Worm (Caenorhabditis elegans) whole organism, L1 larva: Measurements from ENCODE around the gene C23G10.5.

Experiments
- C04F5.9 ChIP-seq: sonication (generic microtip); optimal IDR thresholded peaks from 2 replicates; lab custom pipeline; 2016; ENCODE audit warnings: missing genetic modification characterization, missing compliant biosample characterization
- ceh-88 ChIP-seq: fragments of 200-800 bp; sonication (Bioruptor generic); IDR thresholded peaks from 2 replicates; pipeline ENCODE4 v1.3.6; 2022; ENCODE audit warnings: missing genetic modification characterization, missing compliant biosample characterization
- elt-2 ChIP-seq: sonication (generic microtip); optimal IDR thresholded peaks from 2 replicates; lab custom pipeline; 2016; ENCODE audit warnings: missing genetic modification characterization, mild to moderate bottlenecking, inconsistent platforms, missing compliant biosample characterization, missing genetic modification reagents
- fkh-10 ChIP-seq: sonication (generic microtip); optimal IDR thresholded peaks from 2 replicates; lab custom pipeline; 2017; ENCODE audit warnings: missing biosample characterization, missing genetic modification reagents, missing genetic modification characterization
- lin-39 ChIP-seq: fragments of 150-350 bp; optimal IDR thresholded peaks from 2 replicates; lab custom pipeline; 2014; ENCODE audit warnings: missing biosample characterization, missing genetic modification reagents, missing genetic modification characterization
- mab-9 ChIP-seq: fragments of 200-800 bp; sonication (Bioruptor generic); IDR thresholded peaks from 2 replicates; pipeline ENCODE4 v1.3.6; 2022; ENCODE audit warnings: missing genetic modification reagents, missing genetic modification characterization, missing compliant biosample characterization
- nhr-28 ChIP-seq: fragments of 150-350 bp; optimal IDR thresholded peaks from 2 replicates; lab custom pipeline; 2014; ENCODE audit warnings: missing biosample characterization, missing genetic modification characterization
- nhr-47 ChIP-seq: sonication (generic microtip); optimal IDR thresholded peaks from 2 replicates; lab custom pipeline; 2016; ENCODE audit warnings: mild to moderate bottlenecking, missing genetic modification characterization, moderate library complexity, missing compliant biosample characterization
- nhr-85 ChIP-seq: sonication (generic microtip); peaks from one replicate; lab custom pipeline; 2016; ENCODE audit warnings: missing genetic modification characterization, inconsistent platforms, missing compliant biosample characterization
- pag-3 ChIP-seq: sonication (generic microtip); optimal IDR thresholded peaks from 2 replicates; lab custom pipeline; 2017; ENCODE audit warnings: missing genetic modification characterization, mild to moderate bottlenecking, missing compliant biosample characterization, antibody characterized with exemption, borderline replicate concordance; ENCODE audit not compliant: insufficient read depth
- snpc-4 ChIP-seq: fragments of 150-350 bp; optimal IDR thresholded peaks from 2 replicates; lab custom pipeline; 2014; ENCODE audit warnings: missing biosample characterization, missing genetic modification characterization
- tbx-2 ChIP-seq: sonication (generic microtip); optimal IDR thresholded peaks from 2 replicates; lab custom pipeline; 2016; ENCODE audit warnings: missing genetic modification characterization, missing compliant biosample characterization
- unc-30 ChIP-seq: sonication (generic microtip); optimal IDR thresholded peaks from 2 replicates; lab custom pipeline; 2017; ENCODE audit warnings: missing biosample characterization, missing genetic modification characterization
- zag-1 ChIP-seq: fragments of 150-350 bp; optimal IDR thresholded peaks from 2 replicates; lab custom pipeline; 2014; ENCODE audit warnings: missing biosample characterization, missing genetic modification characterization

- no peak for TF ChIP-seq lin-39 (tag; lab: Kevin White, UChicago)
- no peak for TF ChIP-seq zag-1 (tag; lab: Kevin White, UChicago)
- TF ChIP-seq nhr-47 = no peak
- TF ChIP-seq elt-2 (tag; lab: Kevin White, UChicago) = no peak
- TF ChIP-seq fkh-10 (GFP tag; lab: Kevin White, UChicago) = no peak
- TF ChIP-seq snpc-4 (tag; lab: Kevin White, UChicago) = no peak
- no peak for TF ChIP-seq nhr-28 (tag; lab: Kevin White, UChicago)
- TF ChIP-seq C04F5.9 (tag; lab: Kevin White, UChicago) = no peak
- TF ChIP-seq nhr-85 (tag; lab: Kevin White, UChicago) = no peak
- TF ChIP-seq pag-3 (tag; lab: Kevin White, UChicago) = no peak
- TF ChIP-seq unc-30 (tag; lab: Kevin White, UChicago) = no peak
- TF ChIP-seq ceh-88 (GFP tag; lab: Robert Waterston, UW) = no peak
- no peak for TF ChIP-seq mab-9 (GFP tag; lab: Robert Waterston, UW)
- peak; percentile 3 for TF ChIP-seq tbx-2
These were observed 33.1 kb upstream of the C23G10.5 start, which contains the start of gene anmt-2 for ce11 chrIII:6157708-6158321.
